Fruit fly (Drosophila melanogaster) S2 (cell line): ENCODE data around the gene CG34284.

ENCODE experiments used
- CG8478 ChIP-seq: fragments of >200 bp; optimal IDR thresholded peaks from 2 replicates; lab custom pipeline; 2018
- CTCF ChIP-seq, 2 experiments: fragments of >200 bp; optimal IDR thresholded peaks; 2 replicates each; lab custom pipeline; 2018

DNA sequence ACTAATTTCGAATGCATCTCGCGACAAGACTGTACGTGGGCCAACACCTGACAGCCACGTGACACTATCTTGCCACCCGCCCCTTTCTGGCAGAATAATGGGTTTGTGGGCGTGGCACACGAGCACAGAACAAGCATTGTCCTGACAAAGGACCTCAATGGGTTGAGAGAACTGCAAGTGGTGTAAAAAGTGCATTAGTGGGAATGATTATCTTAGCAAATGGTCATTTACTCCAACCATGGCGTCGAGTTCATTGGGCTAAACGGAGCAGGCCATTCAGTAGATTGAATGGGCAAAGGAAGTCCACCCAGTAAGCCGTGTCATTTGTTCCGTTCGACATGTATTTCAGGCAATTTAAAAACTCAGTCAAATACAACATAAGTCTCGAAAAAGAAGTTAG lies 4.9 kb downstream of the CG34284 start, which contains the start of gene CG14297:
- TF ChIP-seq CTCF (optimal IDR thresholded peaks at IDR 0.05; lab: Kevin White, UChicago) (no peak), CG8478 (lab: Kevin White, UChicago) (no peak)
